Worm (Caenorhabditis elegans): ENCODE data around the gene efk-1.

ce11 chrIII:6180294-6180693, 11.9 kb upstream of the efk-1 start:
- TF ChIP-seq ztf-29 (GFP tag; IDR thresholded peaks at IDR 0.05) (no peak), flt-1 (GFP tag; IDR thresholded peaks at IDR 0.05) (no peak)

Data from whole organism, midembryonic.